Worm (Caenorhabditis elegans) whole organism, L3 larva: ENCODE results near the gene sre-48.

Experiments
- ZK546.5 ChIP-seq: sonication (generic microtip); optimal IDR thresholded peaks from 2 replicates; lab custom pipeline; 2017; ENCODE audit warnings: missing biosample characterization, missing genetic modification characterization
- ceh-82 ChIP-seq: fragments of 150-350 bp; optimal IDR thresholded peaks from 2 replicates; lab custom pipeline; 2014; ENCODE audit warnings: missing biosample characterization, missing genetic modification characterization
- daf-12 ChIP-seq: fragments of 150-350 bp; optimal IDR thresholded peaks from 2 replicates; lab custom pipeline; 2014; ENCODE audit warnings: missing biosample characterization, missing genetic modification reagents, missing genetic modification characterization
- egl-27 ChIP-seq: sonication (generic microtip); optimal IDR thresholded peaks from 4 replicates; lab custom pipeline; 2017; ENCODE audit warnings: missing biosample characterization, missing genetic modification reagents, missing genetic modification characterization
- egl-5 ChIP-seq: fragments of 150-350 bp; optimal IDR thresholded peaks from 2 replicates; lab custom pipeline; 2017; ENCODE audit warnings: missing biosample characterization, missing genetic modification reagents, missing genetic modification characterization, inconsistent platforms
- elt-2 ChIP-seq: sonication (generic microtip); optimal IDR thresholded peaks from 2 replicates; lab custom pipeline; 2016; ENCODE audit warnings: missing genetic modification reagents, mild to moderate bottlenecking, missing genetic modification characterization, missing compliant biosample characterization
- elt-3 ChIP-seq, 3 experiments: fragments of 150-350 bp in 1 of 3; sonication (generic microtip) in 2 of 3; optimal IDR thresholded peaks; 2 replicates in 2 of 3; 4 replicates in 1 of 3; lab custom pipeline; 2014 to 2017; ENCODE audit warnings: missing biosample characterization in 3 of 3, missing genetic modification characterization in 3 of 3
- eor-1 ChIP-seq, 2 experiments: fragments of 150-350 bp; optimal IDR thresholded peaks; 2 replicates each; lab custom pipeline; 2014 to 2018; ENCODE audit warnings: missing biosample characterization in 2 of 2, missing genetic modification characterization in 2 of 2
- fkh-10 ChIP-seq: sonication (generic microtip); optimal IDR thresholded peaks from 2 replicates; lab custom pipeline; 2017; ENCODE audit warnings: missing biosample characterization, missing genetic modification reagents, missing genetic modification characterization
- fkh-2 ChIP-seq: fragments of 150-350 bp; optimal IDR thresholded peaks from 2 replicates; lab custom pipeline; 2014; ENCODE audit warnings: missing biosample characterization, missing genetic modification reagents, missing genetic modification characterization
- hmg-11 ChIP-seq: sonication (generic microtip); optimal IDR thresholded peaks from 2 replicates; lab custom pipeline; 2016; ENCODE audit warnings: missing genetic modification characterization, missing compliant biosample characterization
- jun-1 ChIP-seq: fragments of 150-350 bp; optimal IDR thresholded peaks from 2 replicates; lab custom pipeline; 2014; ENCODE audit warnings: missing biosample characterization, missing genetic modification reagents, missing genetic modification characterization
- lin-39 ChIP-seq: fragments of 150-350 bp; optimal IDR thresholded peaks from 2 replicates; lab custom pipeline; 2018; ENCODE audit warnings: missing biosample characterization, missing genetic modification reagents, missing genetic modification characterization
- mdl-1 ChIP-seq: fragments of 150-350 bp; optimal IDR thresholded peaks from 2 replicates; lab custom pipeline; 2014; ENCODE audit warnings: missing biosample characterization, missing genetic modification characterization
- mml-1 ChIP-seq: fragments of 150-350 bp; sonication (generic microtip); optimal IDR thresholded peaks from 3 replicates; lab custom pipeline; 2014; ENCODE audit warnings: missing biosample characterization, missing genetic modification characterization
- nfya-1 ChIP-seq: sonication (generic microtip); optimal IDR thresholded peaks from 2 replicates; lab custom pipeline; 2017; ENCODE audit warnings: missing genetic modification characterization, mild to moderate bottlenecking, missing compliant biosample characterization, antibody characterized with exemption, moderate library complexity; ENCODE audit not compliant: insufficient read depth
- nhr-11 ChIP-seq: fragments of 150-350 bp; optimal IDR thresholded peaks from 2 replicates; lab custom pipeline; 2014; ENCODE audit warnings: missing biosample characterization, missing genetic modification characterization
- nhr-12 ChIP-seq: fragments of 150-350 bp; optimal IDR thresholded peaks from 2 replicates; lab custom pipeline; 2014; ENCODE audit warnings: missing biosample characterization, missing genetic modification characterization
- nhr-23 ChIP-seq: fragments of 150-350 bp; optimal IDR thresholded peaks from 2 replicates; lab custom pipeline; 2014; ENCODE audit warnings: missing biosample characterization, missing genetic modification reagents, missing genetic modification characterization
- nhr-237 ChIP-seq: fragments of 150-350 bp; optimal IDR thresholded peaks from 2 replicates; lab custom pipeline; 2014; ENCODE audit warnings: missing biosample characterization, missing genetic modification characterization
- nhr-25 ChIP-seq: sonication (generic microtip); optimal IDR thresholded peaks from 2 replicates; lab custom pipeline; 2017; ENCODE audit warnings: missing biosample characterization, missing genetic modification characterization
- nhr-43 ChIP-seq: sonication (generic microtip); optimal IDR thresholded peaks from 2 replicates; lab custom pipeline; 2016; ENCODE audit warnings: mild to moderate bottlenecking, missing genetic modification characterization, missing compliant biosample characterization; ENCODE audit not compliant: poor library complexity, severe bottlenecking
- nhr-67 ChIP-seq: fragments of 150-350 bp; optimal IDR thresholded peaks from 2 replicates; lab custom pipeline; 2014; ENCODE audit warnings: missing biosample characterization, missing genetic modification characterization
- nhr-76 ChIP-seq: fragments of 150-350 bp; sonication (generic microtip); optimal IDR thresholded peaks from 5 replicates; lab custom pipeline; 2014; ENCODE audit warnings: missing biosample characterization, missing genetic modification characterization
- nhr-77 ChIP-seq: fragments of 150-350 bp; optimal IDR thresholded peaks from 2 replicates; lab custom pipeline; 2014; ENCODE audit warnings: missing biosample characterization, missing genetic modification characterization
- pha-4 ChIP-seq: fragments of 150-350 bp; optimal IDR thresholded peaks from 2 replicates; lab custom pipeline; 2014; ENCODE audit warnings: missing biosample characterization, missing genetic modification reagents, missing genetic modification characterization
- pqm-1 ChIP-seq: fragments of 150-350 bp; optimal IDR thresholded peaks from 2 replicates; lab custom pipeline; 2017; ENCODE audit warnings: missing biosample characterization, missing genetic modification characterization, inconsistent platforms
- skn-1 ChIP-seq: fragments of 150-350 bp; optimal IDR thresholded peaks from 2 replicates; lab custom pipeline; 2014; ENCODE audit warnings: missing biosample characterization, missing genetic modification characterization
- snpc-4 ChIP-seq: fragments of 150-350 bp; optimal IDR thresholded peaks from 2 replicates; lab custom pipeline; 2014; ENCODE audit warnings: missing biosample characterization, missing genetic modification characterization
- tbx-2 ChIP-seq: sonication (generic microtip); optimal IDR thresholded peaks from 2 replicates; lab custom pipeline; 2016; ENCODE audit warnings: mild to moderate bottlenecking, missing genetic modification characterization, missing compliant biosample characterization
- unc-39 ChIP-seq: sonication (generic microtip); optimal IDR thresholded peaks from 4 replicates; lab custom pipeline; 2017; ENCODE audit warnings: missing biosample characterization, missing genetic modification characterization

sre-48 gene

DNA sequence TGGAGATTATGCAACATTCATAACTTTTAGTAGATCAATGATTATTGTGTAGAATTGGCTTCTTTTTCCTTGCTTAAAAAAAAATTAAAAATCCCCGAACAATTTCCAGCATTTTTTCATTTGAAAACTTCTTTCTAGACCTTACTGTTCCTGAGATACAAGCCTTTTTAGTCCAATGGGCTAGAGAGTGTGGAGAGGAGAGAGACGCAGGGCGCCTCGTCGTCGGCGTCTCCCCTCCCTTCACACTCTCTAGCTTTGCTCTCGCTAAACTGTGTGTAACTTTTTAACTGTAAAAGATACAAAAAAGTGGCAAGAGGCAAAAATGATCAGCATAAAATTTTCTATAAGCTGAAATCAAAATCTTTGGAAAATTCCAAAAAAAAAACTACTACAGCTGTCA, 25.5 kb upstream of the sre-48 start:
- TF ChIP-seq hmg-11 (no peak), nhr-237 (tag; lab: Kevin White, UChicago) (no peak), pqm-1 (no peak), egl-27 (no peak), nhr-23 (tag; lab: Kevin White, UChicago) (no peak), nhr-77 (no peak), fkh-10 (GFP tag; lab: Kevin White, UChicago) (no peak), jun-1 (tag; lab: Kevin White, UChicago) (no peak), unc-39 (no peak), pha-4 (no peak), nhr-67 (tag; lab: Kevin White, UChicago) (no peak), lin-39 (tag; lab: Kevin White, UChicago) (no peak), eor-1 (tag; optimal IDR thresholded peaks at IDR 0.05; lab: Kevin White, UChicago) (no peak), tbx-2 (tag; lab: Kevin White, UChicago) (no peak), elt-2 (tag; lab: Kevin White, UChicago) (no peak), nhr-11 (tag; lab: Kevin White, UChicago) (no peak), fkh-2 (tag; lab: Kevin White, UChicago) (no peak), nhr-12 (no peak)

DNA sequence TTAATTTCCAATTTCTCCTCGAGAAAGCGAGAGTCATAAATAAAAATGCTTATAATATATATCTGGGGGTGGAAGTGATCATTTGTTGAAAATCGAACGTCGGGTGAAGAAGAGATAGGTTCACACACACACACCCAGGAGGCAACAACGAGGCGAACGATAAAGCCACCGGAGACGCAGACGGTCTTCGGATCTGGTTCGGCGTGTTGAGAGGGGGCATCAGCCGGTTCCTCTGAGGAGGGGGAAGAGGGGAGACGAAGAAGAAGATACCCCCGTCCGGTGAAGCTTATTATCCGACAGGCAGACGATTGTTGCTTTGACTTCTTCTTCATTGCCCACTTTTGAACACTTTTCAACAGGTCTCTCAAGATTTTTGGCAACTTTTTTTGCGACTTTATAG, 25.1 kb upstream of the sre-48 start:
- TF ChIP-seq nhr-43 (tag; lab: Kevin White, UChicago) (peak; percentile 56), daf-12 (tag; lab: Kevin White, UChicago) (no peak)

DNA sequence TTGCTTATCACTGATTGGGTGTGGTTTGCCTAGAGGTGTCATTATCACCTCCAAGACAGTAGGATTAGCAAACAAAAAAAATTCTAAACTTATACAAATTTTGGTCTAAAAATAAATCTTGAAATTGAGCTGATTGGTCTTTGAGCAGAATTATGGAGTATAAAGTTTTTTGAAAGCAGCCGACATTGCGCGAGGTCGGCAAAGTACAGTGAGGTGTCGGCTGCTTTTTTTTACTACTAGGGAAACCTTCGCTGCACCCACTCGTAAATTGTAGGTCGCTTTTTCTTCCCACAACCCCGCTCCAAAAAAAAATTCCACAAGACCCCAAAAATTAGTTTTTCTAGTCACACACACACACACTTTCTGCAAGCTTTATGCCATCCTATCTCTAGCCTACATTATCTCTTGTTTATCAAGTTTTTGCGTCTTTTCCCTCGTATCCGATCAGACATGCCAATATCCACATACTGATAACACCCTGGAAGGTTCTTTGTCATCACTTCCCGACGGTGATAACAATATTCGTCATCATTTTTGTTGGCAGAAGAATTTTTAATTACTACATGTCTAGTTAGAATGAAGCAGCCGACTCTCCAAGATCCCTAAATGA, 24.2 kb upstream of the sre-48 start:
- TF ChIP-seq nhr-76 (tag; lab: Kevin White, UChicago): no peak
- peak; percentile 35 for TF ChIP-seq snpc-4 (tag; lab: Kevin White, UChicago)
- no peak for TF ChIP-seq mdl-1 (tag; lab: Kevin White, UChicago)
- TF ChIP-seq unc-39: no peak
- TF ChIP-seq nhr-23 (tag; lab: Kevin White, UChicago): no peak
- no peak for TF ChIP-seq nhr-43 (tag; lab: Kevin White, UChicago)
- TF ChIP-seq pqm-1: no peak
- TF ChIP-seq ceh-82 (tag; lab: Kevin White, UChicago): no peak
- TF ChIP-seq nhr-12: no peak
- TF ChIP-seq elt-2 (tag; lab: Kevin White, UChicago): peak; percentile 26
- no peak for TF ChIP-seq mml-1 (tag; lab: Kevin White, UChicago)
- TF ChIP-seq pha-4: no peak
- TF ChIP-seq nhr-25 (tag; lab: Kevin White, UChicago): no peak
- TF ChIP-seq nhr-67 (tag; lab: Kevin White, UChicago): no peak
- TF ChIP-seq skn-1 (tag; lab: Kevin White, UChicago): no peak

DNA sequence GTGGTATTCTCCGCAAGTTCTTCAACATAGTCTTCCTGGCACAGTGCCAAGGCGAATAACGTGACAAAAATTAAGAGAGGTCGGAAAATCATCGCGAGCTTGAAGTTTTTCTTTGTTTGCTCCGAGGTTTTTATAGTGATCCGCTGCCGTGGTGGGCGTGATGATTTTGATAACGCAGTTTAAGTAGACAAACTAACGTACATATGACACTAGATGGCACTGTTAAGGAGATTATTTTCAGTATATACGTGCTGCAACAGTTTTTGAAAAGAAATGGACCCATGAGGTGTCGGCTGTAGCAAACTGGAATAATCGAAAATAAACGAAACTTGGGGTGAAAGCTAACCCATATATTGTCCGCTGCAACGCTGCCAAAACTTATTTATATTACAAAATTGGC, 22.5 kb upstream of the sre-48 start, which contains the start of gene F01D5.5:
F01D5.5 (minus strand) TSS at position 101 of the 400 bp plus-strand sequence.
- TF ChIP-seq elt-2 (tag; lab: Kevin White, UChicago): peak; percentile 34
- no peak for TF ChIP-seq egl-5 (tag; lab: Kevin White, UChicago)
- no peak for TF ChIP-seq elt-3 (tag; optimal IDR thresholded peaks at IDR 0.05; lab: Kevin White, UChicago)
- no peak for TF ChIP-seq ZK546.5 (tag; lab: Kevin White, UChicago)

DNA sequence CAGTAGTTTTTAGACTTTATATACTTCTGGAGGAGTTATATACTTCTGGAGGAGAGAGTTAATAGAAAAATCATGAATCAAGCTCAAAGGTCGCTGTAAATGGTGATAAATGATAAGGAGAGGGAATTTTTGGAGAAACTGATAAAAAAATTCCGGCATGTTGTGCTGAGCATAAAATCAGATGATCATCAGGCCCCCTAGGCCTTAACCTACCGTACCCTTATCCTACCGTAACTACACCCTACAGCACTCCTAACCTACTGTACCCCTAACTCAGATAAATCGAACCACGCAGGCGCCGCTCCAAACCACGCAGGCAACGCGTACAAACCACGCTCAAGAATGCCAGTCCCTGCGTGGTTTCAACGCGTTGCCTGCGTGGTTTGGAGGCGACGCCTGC, 20.4 kb upstream of the sre-48 start, which contains the start of gene F01D5.3:
F01D5.3 (minus strand) TSS at position 101 of the 400 bp plus-strand sequence.
- TF ChIP-seq elt-2 (tag; lab: Kevin White, UChicago): peak; percentile 42

DNA sequence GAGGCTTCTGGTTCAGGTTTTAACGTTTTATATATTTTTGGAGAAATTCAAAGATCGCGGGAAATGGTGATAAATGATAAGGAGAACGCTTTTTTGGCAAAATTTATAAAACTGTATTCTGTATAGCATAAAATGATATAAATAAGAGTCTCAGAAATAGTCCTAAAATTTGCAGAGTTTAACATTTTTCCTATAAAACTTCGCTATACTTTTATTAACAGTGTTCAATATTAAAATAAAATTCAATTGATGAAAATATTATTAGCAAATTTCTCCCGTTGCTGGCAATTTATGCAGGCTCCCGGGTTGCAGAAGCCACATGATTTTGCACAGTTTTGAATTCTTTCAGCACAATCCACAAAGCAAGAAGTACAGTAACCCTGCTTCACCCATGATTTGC, 19.3 kb upstream of the sre-48 start, which contains the start of gene F01D5.2:
F01D5.2 (minus strand) TSS at position 101 of the 400 bp plus-strand sequence.
- TF ChIP-seq nfya-1 (tag; lab: Kevin White, UChicago) (no peak), daf-12 (tag; lab: Kevin White, UChicago) (no peak), elt-2 (tag; lab: Kevin White, UChicago) (no peak), unc-39 (no peak)
